Worm (Caenorhabditis elegans) whole organism, L3 larva: Measurements from ENCODE around the gene B0024.15.

Experiments used
- ceh-28 ChIP-seq: fragments of 150-350 bp; optimal IDR thresholded peaks from 2 replicates; lab custom pipeline; 2014; ENCODE audit warnings: missing biosample characterization, missing genetic modification reagents, missing genetic modification characterization
- lsy-12 ChIP-seq: sonication (generic microtip); optimal IDR thresholded peaks from 2 replicates; lab custom pipeline; 2016; ENCODE audit warnings: mild to moderate bottlenecking, missing genetic modification characterization, missing compliant biosample characterization
- nfya-1 ChIP-seq: sonication (generic microtip); optimal IDR thresholded peaks from 2 replicates; lab custom pipeline; 2017; ENCODE audit warnings: missing genetic modification characterization, mild to moderate bottlenecking, missing compliant biosample characterization, antibody characterized with exemption, moderate library complexity; ENCODE audit not compliant: insufficient read depth
- nhr-237 ChIP-seq: fragments of 150-350 bp; optimal IDR thresholded peaks from 2 replicates; lab custom pipeline; 2014; ENCODE audit warnings: missing biosample characterization, missing genetic modification characterization
- nhr-25 ChIP-seq: sonication (generic microtip); optimal IDR thresholded peaks from 2 replicates; lab custom pipeline; 2017; ENCODE audit warnings: missing biosample characterization, missing genetic modification characterization
- nhr-77 ChIP-seq: fragments of 150-350 bp; optimal IDR thresholded peaks from 2 replicates; lab custom pipeline; 2014; ENCODE audit warnings: missing biosample characterization, missing genetic modification characterization
- unc-62 ChIP-seq: fragments of 150-350 bp; sonication (generic microtip); optimal IDR thresholded peaks from 4 replicates; lab custom pipeline; 2014; ENCODE audit warnings: missing biosample characterization, missing genetic modification reagents, missing genetic modification characterization
- zag-1 ChIP-seq: fragments of 150-350 bp; optimal IDR thresholded peaks from 2 replicates; lab custom pipeline; 2014; ENCODE audit warnings: missing biosample characterization, missing genetic modification characterization

- TF ChIP-seq nhr-25 (tag; lab: Kevin White, UChicago) (no peak), unc-62 (GFP tag; lab: Kevin White, UChicago) (no peak), nhr-77 (tag; lab: Kevin White, UChicago) (no peak), ceh-28 (no peak), nhr-237 (tag; lab: Kevin White, UChicago) (no peak), lsy-12 (no peak), nfya-1 (tag; lab: Kevin White, UChicago) (no peak), zag-1 (no peak)
Observed at ce11 chrV:10243105-10243504, 46.7 kb upstream of the B0024.15 start, which contains the start of gene C12D8.9.
